Fruit fly (Drosophila melanogaster): ENCODE data around the gene Traf6.
A peak's percentile ranks its signal among the peaks of the same experiment; 100 is the strongest.

Gene Traf6

dm6 chrX:8157294-8157693, at the start of gene Traf6, which contains the start of gene GIIIspla2:
Traf6 (minus strand) TSS chrX:8157386.
GIIIspla2 (plus strand) TSS chrX:8157628.
- peak; percentile 78 for TF ChIP-seq noc (tag; optimal IDR thresholded peaks at IDR 0.05)

dm6 chrX:8206561-8206960, 49.4 kb upstream of the Traf6 start:
- TF ChIP-seq noc (tag; optimal IDR thresholded peaks at IDR 0.05), result no peak

- TF ChIP-seq noc (tag; optimal IDR thresholded peaks at IDR 0.05), result no peak
These were observed 48.6 kb upstream of the Traf6 start for dm6 chrX:8205625-8206252.

dm6 chrX:8202724-8203362, 45.7 kb upstream of the Traf6 start:
- peak; percentile 13 for TF ChIP-seq noc (tag; optimal IDR thresholded peaks at IDR 0.05)

- TF ChIP-seq noc (tag; optimal IDR thresholded peaks at IDR 0.05), result peak; percentile 57
These were observed 41.9 kb upstream of the Traf6 start for dm6 chrX:8198935-8199580.

- TF ChIP-seq noc (tag; optimal IDR thresholded peaks at IDR 0.05), result no peak
These were observed 39.5 kb upstream of the Traf6 start for dm6 chrX:8196598-8197228.

dm6 chrX:8196157-8196526, 39.0 kb upstream of the Traf6 start:
- no peak for TF ChIP-seq noc (tag; optimal IDR thresholded peaks at IDR 0.05)

dm6 chrX:8195449-8196156, 38.4 kb upstream of the Traf6 start:
- no peak for TF ChIP-seq noc (tag; optimal IDR thresholded peaks at IDR 0.05)

- no peak for TF ChIP-seq noc (tag; optimal IDR thresholded peaks at IDR 0.05)
These were observed 37.4 kb upstream of the Traf6 start for dm6 chrX:8194559-8194958.

- no peak for TF ChIP-seq noc (tag; optimal IDR thresholded peaks at IDR 0.05)
These were observed 35.9 kb upstream of the Traf6 start for dm6 chrX:8193017-8193556.

dm6 chrX:8192191-8192590, 35.0 kb upstream of the Traf6 start:
- no peak for TF ChIP-seq noc (tag; optimal IDR thresholded peaks at IDR 0.05)

dm6 chrX:8179858-8180257, 22.7 kb upstream of the Traf6 start:
- no peak for TF ChIP-seq noc (tag; optimal IDR thresholded peaks at IDR 0.05)

dm6 chrX:8178989-8179388, 21.8 kb upstream of the Traf6 start:
- TF ChIP-seq noc (tag; optimal IDR thresholded peaks at IDR 0.05), result no peak

dm6 chrX:8178165-8178955, 21.2 kb upstream of the Traf6 start, which contains the start of gene sdt:
sdt (plus strand) TSS chrX:8178549.
- no peak for TF ChIP-seq noc (tag; optimal IDR thresholded peaks at IDR 0.05)

dm6 chrX:8177742-8178141, 20.6 kb upstream of the Traf6 start:
- TF ChIP-seq noc (tag; optimal IDR thresholded peaks at IDR 0.05), result no peak
